Fruit fly (Drosophila melanogaster) whole organism: Measurements from ENCODE around the gene Prosbeta2R1.

Experiments used
- CG8478 ChIP-seq: fragments of >200 bp; optimal IDR thresholded peaks from 2 replicates; lab custom pipeline; 2018; ENCODE audit warnings: inconsistent platforms
- pan ChIP-seq: fragments of >200 bp; optimal IDR thresholded peaks from 2 replicates; lab custom pipeline; 2017

- TF ChIP-seq pan (lab: Kevin White, UChicago) (no peak), CG8478 (lab: Kevin White, UChicago) (no peak)
Measured at dm6 chrX:5764001-5764892, 44.5 kb upstream of the Prosbeta2R1 start, which contains the start of the genes MAPk-Ak2 and CG42699.
